Fruit fly (Drosophila melanogaster) whole organism, prepupa: ENCODE results near the gene CG6661.

Source experiments
- CG10669 ChIP-seq: fragments of 200-800 bp; sonication (Bioruptor generic); optimal IDR thresholded peaks from 3 replicates; lab custom pipeline; 2018; ENCODE audit warnings: missing biosample characterization, mild to moderate bottlenecking, missing genetic modification characterization, moderate library complexity
- CG11762 ChIP-seq: fragments of 200-800 bp; sonication (Bioruptor generic); optimal IDR thresholded peaks from 3 replicates; lab custom pipeline; 2016; ENCODE audit warnings: missing biosample characterization, missing genetic modification characterization; ENCODE audit not compliant: insufficient read depth
- CG15336 ChIP-seq: fragments of 200-800 bp; sonication (Bioruptor generic); IDR thresholded peaks from 2 replicates; pipeline ENCODE4 v1.3.6; 2022; ENCODE audit warnings: missing biosample characterization, missing genetic modification characterization
- CG6276 ChIP-seq: fragments of 200-800 bp; sonication (Bioruptor generic); optimal IDR thresholded peaks from 2 replicates; lab custom pipeline; 2017; ENCODE audit warnings: missing biosample characterization, mild to moderate bottlenecking, missing genetic modification characterization
- dsx ChIP-seq: fragments of 200-800 bp; optimal IDR thresholded peaks from 3 replicates; lab custom pipeline; 2019; ENCODE audit warnings: missing biosample characterization, mild to moderate bottlenecking, missing genetic modification characterization, moderate library complexity; ENCODE audit not compliant: poor library complexity, severe bottlenecking
- eg ChIP-seq: fragments of 200-800 bp; sonication (Bioruptor generic); IDR thresholded peaks from 3 replicates; pipeline ENCODE4 v1.3.6; 2022; ENCODE audit warnings: missing biosample characterization, missing genetic modification characterization
- esn ChIP-seq: fragments of 200-800 bp; sonication (Bioruptor generic); optimal IDR thresholded peaks from 2 replicates; lab custom pipeline; 2016; ENCODE audit warnings: missing biosample characterization, mild to moderate bottlenecking, missing genetic modification characterization, moderate library complexity
- ss ChIP-seq, 2 experiments: fragments of 200-800 bp; sonication (Bioruptor generic); optimal IDR thresholded peaks; 2 replicates in 1 of 2; 3 replicates in 1 of 2; lab custom pipeline; 2017 to 2018; ENCODE audit warnings: mild to moderate bottlenecking in 2 of 2, missing biosample characterization in 2 of 2, missing genetic modification characterization in 2 of 2, moderate library complexity in 1 of 2

DNA sequence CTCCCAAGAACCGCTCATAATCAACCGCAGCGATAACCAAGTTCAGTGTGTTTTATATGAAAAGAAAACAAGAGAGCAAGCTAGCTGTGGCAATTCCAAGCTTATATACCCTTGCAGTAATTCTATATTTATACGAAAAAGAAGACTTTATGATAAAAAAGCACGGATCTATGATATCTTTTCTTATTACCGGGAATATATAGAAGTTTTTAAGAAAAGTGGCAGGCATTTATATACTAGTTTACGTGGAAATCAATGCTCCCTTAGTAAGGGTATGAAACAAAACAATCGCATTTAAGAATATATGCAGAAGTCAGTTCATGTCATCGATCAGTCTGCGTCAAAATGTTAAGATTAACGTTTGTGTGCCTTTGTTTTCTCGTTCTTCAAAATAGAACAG, 48.7 kb downstream of the CG6661 start, which contains the start of gene CG8100:
- TF ChIP-seq dsx (GFP tag; lab: Kevin White, UChicago) (no peak), CG15336 (no peak; the same call in none of the 2 replicates), eg (GFP tag; lab: Robert Waterston, UW) (no peak; the same call in 2 of the 3 replicates), CG11762 (GFP tag; lab: Kevin White, UChicago) (peak; percentile 51), ss (GFP tag; optimal IDR thresholded peaks at IDR 0.05; lab: Kevin White, UChicago) (peak in 1 of 2 experiments; percentile 72), CG10669 (peak; percentile 70), CG6276 (peak; percentile 66), esn (peak; percentile 78)
